Worm (Caenorhabditis elegans): ENCODE data around the gene str-68.

DNA sequence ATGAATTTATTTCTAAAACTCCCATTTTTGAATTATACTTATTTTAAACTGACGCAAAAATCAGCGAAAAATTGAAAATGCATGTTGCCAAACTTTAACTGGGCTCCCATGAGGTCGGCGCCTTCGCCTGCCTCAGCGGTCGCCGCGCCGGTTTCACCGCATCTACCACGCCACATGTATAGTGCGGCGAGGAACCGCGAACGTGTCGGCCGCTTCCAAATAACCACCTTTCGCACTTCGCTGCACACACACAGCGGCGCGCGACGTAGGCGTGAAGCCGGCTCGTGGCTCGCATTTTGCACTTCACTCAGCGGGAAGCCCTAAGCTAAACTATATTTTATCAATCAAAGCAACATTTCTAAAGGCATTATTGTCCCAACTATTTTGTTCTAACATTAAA, 6.8 kb downstream of the str-68 start:
- TF ChIP-seq him-1 (tag; optimal IDR thresholded peaks at IDR 0.05) (no peak), dao-5 (tag; optimal IDR thresholded peaks at IDR 0.05) (no peak), W03F9.2 (tag; optimal IDR thresholded peaks at IDR 0.05) (no peak)

All from whole organism, L4/young adult.